Fruit fly (Drosophila melanogaster): ENCODE data around the gene Lcp65Ad.

The Lcp65Ad gene

DNA sequence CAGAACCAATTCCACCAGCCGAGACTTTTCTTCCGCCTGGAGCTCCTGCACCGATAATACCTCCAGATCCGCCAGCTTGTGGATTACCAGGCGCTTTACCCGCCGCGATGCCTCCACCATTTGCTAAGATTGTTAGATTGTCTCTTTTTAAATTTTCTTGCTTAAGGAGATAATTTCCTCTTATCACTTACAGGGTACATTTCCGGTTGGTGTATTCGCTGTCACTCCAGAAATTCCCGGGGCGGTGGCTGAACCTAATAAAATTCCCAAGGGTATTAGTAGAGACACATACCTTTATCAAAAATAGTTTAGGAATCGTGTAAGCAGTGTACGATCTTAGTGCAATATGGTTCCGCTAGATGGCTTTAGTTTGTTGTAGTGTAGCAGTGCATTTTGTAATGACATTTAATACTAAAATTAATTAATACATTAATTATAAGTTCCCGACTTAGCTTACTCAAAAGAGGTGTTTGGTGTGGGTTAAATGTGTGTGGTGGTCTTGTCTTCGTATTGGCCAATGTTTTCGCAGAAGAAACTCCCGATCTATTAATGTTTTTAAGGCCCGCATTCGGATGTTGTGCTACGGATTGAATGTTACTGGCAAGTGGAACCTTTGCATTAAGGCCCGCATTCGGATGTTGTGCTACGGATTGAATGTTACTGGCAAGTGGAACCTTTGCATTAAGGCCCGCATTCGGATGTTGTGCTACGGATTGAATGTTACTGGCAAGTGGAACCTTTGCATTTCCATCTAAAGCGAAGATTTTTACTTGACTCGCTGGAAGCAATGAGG is 18.4 kb upstream of the Lcp65Ad start:
- TF ChIP-seq CG8478 (optimal IDR thresholded peaks at IDR 0.05) (no peak), EcR (GFP tag; optimal IDR thresholded peaks at IDR 0.05) (no peak), pan (optimal IDR thresholded peaks at IDR 0.05) (no peak), psq (optimal IDR thresholded peaks at IDR 0.05) (no peak), Dll (optimal IDR thresholded peaks at IDR 0.05) (no peak), usp (GFP tag; optimal IDR thresholded peaks at IDR 0.05) (no peak)

DNA sequence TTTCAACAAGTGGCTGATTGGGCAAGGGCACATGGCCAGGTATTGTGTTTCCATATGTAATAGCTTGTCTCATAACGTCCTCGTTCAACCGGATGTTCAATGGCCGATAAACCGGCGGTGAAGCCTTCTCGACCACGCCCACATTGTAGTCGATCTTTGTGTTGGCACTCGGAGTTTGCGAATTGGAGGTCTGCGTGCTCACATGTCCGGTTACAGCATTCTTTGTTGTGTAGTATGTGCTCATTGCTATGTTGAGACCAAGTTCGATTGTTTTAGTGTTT is 17.8 kb upstream of the Lcp65Ad start:
- no peak for TF ChIP-seq psq (optimal IDR thresholded peaks at IDR 0.05)
- no peak for TF ChIP-seq usp (GFP tag; optimal IDR thresholded peaks at IDR 0.05)
- TF ChIP-seq pan (optimal IDR thresholded peaks at IDR 0.05), result no peak
- no peak for TF ChIP-seq CG8478 (optimal IDR thresholded peaks at IDR 0.05)
- TF ChIP-seq Dll (optimal IDR thresholded peaks at IDR 0.05), result no peak
- no peak for TF ChIP-seq EcR (GFP tag; optimal IDR thresholded peaks at IDR 0.05)

DNA sequence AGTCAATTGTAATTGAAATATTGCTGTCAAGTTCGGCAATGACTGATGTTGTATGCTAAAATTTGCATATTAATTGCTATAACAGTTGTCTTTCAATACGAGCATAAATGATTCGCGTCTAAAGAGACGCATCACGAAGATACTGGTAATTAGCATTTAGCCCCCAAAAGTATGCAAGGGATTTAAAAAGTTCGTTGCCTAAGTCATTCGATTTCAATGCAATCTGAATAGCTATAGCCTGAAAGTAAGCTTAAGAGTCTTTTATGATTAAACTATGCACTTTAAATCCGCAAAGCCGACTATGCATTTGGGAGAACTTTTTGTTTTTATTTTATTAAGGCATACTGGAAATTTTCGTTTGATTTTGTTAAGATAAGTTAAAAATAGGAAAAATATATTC is 13.6 kb upstream of the Lcp65Ad start:
- TF ChIP-seq CG8478 (optimal IDR thresholded peaks at IDR 0.05) (no peak), pan (optimal IDR thresholded peaks at IDR 0.05) (no peak), usp (GFP tag; optimal IDR thresholded peaks at IDR 0.05) (no peak), EcR (GFP tag; optimal IDR thresholded peaks at IDR 0.05) (no peak), psq (optimal IDR thresholded peaks at IDR 0.05) (no peak), Dll (optimal IDR thresholded peaks at IDR 0.05) (no peak)

dm6 chr3L:6130944-6131343 is 12.3 kb upstream of the Lcp65Ad start, which contains the start of gene Lcp65Ag3:
Lcp65Ag3 (minus strand) TSS chr3L:6130989.
- TF ChIP-seq usp (GFP tag; optimal IDR thresholded peaks at IDR 0.05) (no peak), EcR (GFP tag; optimal IDR thresholded peaks at IDR 0.05) (no peak), psq (optimal IDR thresholded peaks at IDR 0.05) (no peak), pan (optimal IDR thresholded peaks at IDR 0.05) (no peak), Dll (optimal IDR thresholded peaks at IDR 0.05) (no peak)

DNA sequence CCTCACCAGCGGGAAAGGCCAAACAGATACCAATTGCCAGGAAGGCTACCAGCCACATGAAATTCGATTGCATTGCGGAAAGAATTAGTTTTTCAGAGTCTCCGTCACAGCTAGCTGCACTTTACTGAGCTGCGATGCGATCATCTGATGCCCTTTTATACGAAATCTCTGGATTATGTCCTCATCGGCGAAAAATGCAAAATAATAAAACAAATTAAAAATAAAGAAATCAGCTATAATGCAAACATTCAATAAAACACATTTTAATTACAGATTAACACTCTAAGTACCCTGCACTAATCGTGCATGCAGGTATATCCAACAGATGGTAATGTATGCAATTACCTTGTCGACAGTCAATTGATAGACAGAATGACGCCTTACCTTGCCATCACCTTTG is 11.2 kb upstream of the Lcp65Ad start, which contains the start of gene Cpr65Au:
Cpr65Au (minus strand) TSS at position 101 of the 400 bp plus-strand sequence.
- no peak for TF ChIP-seq usp (GFP tag; optimal IDR thresholded peaks at IDR 0.05)
- no peak for TF ChIP-seq CG8478 (optimal IDR thresholded peaks at IDR 0.05)
- no peak for TF ChIP-seq EcR (GFP tag; optimal IDR thresholded peaks at IDR 0.05)
- TF ChIP-seq Dll (optimal IDR thresholded peaks at IDR 0.05), result no peak
- TF ChIP-seq psq (optimal IDR thresholded peaks at IDR 0.05), result no peak
- no peak for TF ChIP-seq pan (optimal IDR thresholded peaks at IDR 0.05)

DNA sequence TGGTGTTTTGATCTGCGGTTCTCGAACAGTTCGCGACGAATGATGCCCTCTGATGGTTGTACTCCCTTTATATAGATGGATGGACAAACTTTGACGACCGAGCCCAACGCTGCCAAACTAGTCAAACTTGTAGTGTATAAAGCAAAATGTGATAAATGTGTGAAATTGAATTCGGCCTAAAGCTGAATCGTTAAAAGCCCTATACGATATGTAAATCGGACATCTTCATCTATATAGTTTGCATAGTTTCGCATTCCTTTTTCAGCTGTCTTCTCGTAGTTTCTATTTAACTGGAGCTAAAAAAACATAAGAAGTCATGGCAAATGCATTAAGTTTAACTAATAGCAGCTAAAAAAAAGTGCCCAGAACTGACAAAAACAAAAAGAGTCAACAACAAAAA is 9.6 kb upstream of the Lcp65Ad start, which contains the start of gene Lcp65Ag2:
Lcp65Ag2 (minus strand) TSS at position 48 of the 400 bp plus-strand sequence.
- TF ChIP-seq psq (optimal IDR thresholded peaks at IDR 0.05) (no peak), CG8478 (optimal IDR thresholded peaks at IDR 0.05) (no peak), pan (optimal IDR thresholded peaks at IDR 0.05) (no peak), EcR (GFP tag; optimal IDR thresholded peaks at IDR 0.05) (no peak), Dll (optimal IDR thresholded peaks at IDR 0.05) (no peak), usp (GFP tag; optimal IDR thresholded peaks at IDR 0.05) (no peak)

- TF ChIP-seq CG8478 (optimal IDR thresholded peaks at IDR 0.05) (no peak), pan (optimal IDR thresholded peaks at IDR 0.05) (no peak), psq (optimal IDR thresholded peaks at IDR 0.05) (no peak)
These were observed 8.0 kb upstream of the Lcp65Ad start, which contains the start of gene Lcp65Ag1 for dm6 chr3L:6135174-6135573. Lcp65Ag1 (minus strand) TSS chr3L:6135274.

DNA sequence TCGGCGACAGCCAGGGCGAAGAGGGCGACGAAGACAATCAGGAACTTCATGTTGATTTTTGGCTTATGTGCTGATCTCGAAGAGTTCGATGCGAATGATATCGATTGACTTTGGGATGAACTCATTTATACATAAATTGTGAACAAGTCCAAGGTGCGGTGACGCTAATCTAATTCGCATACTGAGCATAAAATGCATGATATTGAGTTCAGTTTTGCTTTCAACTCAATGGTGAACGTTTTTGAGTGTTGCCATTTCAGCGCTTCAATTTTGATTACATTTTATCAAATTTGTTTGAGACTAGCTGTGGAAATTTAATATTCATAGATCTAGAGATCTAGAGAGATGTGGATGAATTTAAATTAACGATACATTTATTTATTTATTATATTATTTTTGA is 6.5 kb upstream of the Lcp65Ad start, which contains the start of gene Lcp65Af:
Lcp65Af (minus strand) TSS at position 101 of the 400 bp plus-strand sequence.
- TF ChIP-seq usp (GFP tag; optimal IDR thresholded peaks at IDR 0.05), result no peak
- no peak for TF ChIP-seq CG8478 (optimal IDR thresholded peaks at IDR 0.05)
- TF ChIP-seq EcR (GFP tag; optimal IDR thresholded peaks at IDR 0.05), result no peak
- no peak for TF ChIP-seq pan (optimal IDR thresholded peaks at IDR 0.05)
- no peak for TF ChIP-seq Dll (optimal IDR thresholded peaks at IDR 0.05)
- TF ChIP-seq psq (optimal IDR thresholded peaks at IDR 0.05), result no peak

DNA sequence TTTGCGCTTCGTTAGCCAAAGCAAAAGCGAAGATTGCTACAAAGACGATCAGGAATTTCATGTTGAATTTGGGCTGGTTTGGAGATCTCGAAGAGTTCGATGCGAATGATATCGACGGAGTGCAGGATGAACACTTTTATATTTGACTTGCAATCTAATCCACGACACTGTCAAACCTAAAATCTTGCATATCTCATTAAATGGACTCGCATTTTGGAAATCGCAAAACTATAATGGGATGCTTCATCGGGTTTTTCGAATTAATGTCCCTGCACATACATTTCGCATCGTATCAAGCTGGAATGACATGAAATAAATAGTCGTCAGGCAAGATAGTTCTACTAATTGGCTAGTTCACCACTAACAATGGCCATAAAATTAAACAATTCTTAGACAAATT is 5.2 kb upstream of the Lcp65Ad start, which contains the start of gene Lcp65Ae:
Lcp65Ae (minus strand) TSS at position 101 of the 400 bp plus-strand sequence.
- TF ChIP-seq EcR (GFP tag; optimal IDR thresholded peaks at IDR 0.05), result no peak
- TF ChIP-seq Dll (optimal IDR thresholded peaks at IDR 0.05), result no peak
- TF ChIP-seq CG8478 (optimal IDR thresholded peaks at IDR 0.05), result no peak
- no peak for TF ChIP-seq psq (optimal IDR thresholded peaks at IDR 0.05)
- no peak for TF ChIP-seq pan (optimal IDR thresholded peaks at IDR 0.05)
- TF ChIP-seq usp (GFP tag; optimal IDR thresholded peaks at IDR 0.05), result no peak

DNA sequence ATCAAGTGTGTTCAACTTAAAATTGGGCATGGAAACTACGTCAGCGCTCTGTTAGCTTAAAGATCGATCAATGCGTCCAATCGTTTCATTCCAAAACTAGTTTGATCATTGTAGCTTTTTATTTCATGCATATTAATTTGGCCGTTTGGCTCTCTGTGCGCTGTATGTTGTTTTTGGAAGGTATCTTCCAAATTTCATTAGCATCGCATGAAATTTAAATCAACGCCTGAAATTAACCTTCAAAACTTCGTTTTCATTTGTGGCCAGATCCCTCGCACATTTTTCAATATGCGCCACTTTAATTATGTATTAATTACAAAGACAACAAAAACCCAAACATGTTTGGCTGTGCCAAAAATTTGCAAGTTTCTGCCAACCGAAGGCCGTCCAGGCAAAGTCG is 4.6 kb upstream of the Lcp65Ad start:
- TF ChIP-seq psq (optimal IDR thresholded peaks at IDR 0.05), result no peak
- TF ChIP-seq usp (GFP tag; optimal IDR thresholded peaks at IDR 0.05), result no peak
- TF ChIP-seq pan (optimal IDR thresholded peaks at IDR 0.05), result no peak
- TF ChIP-seq Dll (optimal IDR thresholded peaks at IDR 0.05), result no peak
- TF ChIP-seq CG8478 (optimal IDR thresholded peaks at IDR 0.05), result no peak
- TF ChIP-seq EcR (GFP tag; optimal IDR thresholded peaks at IDR 0.05), result no peak

DNA sequence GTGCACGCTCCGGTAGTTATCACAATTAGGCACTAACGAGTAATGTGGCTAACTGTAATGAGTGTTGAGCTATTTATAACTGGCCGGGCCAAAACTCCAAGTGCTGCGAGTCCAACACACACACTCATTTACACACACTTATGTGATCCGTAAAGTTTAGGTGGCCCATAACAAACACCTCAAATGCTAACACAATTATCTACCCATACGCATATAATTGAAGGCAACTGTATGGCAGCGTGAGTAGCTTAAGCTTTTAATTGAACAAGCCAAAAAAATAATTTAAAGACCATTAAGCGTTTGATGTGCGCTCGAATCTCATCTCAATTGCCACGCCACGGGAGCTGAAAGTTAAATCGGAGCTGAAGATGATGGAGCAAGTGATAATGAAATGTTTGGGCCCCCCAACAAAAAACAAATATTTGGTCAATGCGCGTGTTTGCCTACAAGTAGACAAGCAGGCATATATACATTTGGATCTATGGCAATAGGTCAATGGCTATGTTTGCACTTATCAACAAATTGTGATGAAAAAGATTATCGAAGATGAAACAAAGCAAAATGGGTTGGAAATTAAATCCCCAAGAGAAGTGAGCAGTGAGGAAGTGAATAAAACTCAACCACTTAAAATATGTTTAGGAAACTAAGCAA is 3.1 kb upstream of the Lcp65Ad start, which contains the start of gene Cpr65Av:
Cpr65Av (minus strand) TSS at position 51 of the 651 bp plus-strand sequence.
- TF ChIP-seq pan (optimal IDR thresholded peaks at IDR 0.05), result no peak
- no peak for TF ChIP-seq usp (GFP tag; optimal IDR thresholded peaks at IDR 0.05)
- no peak for TF ChIP-seq Dll (optimal IDR thresholded peaks at IDR 0.05)
- no peak for TF ChIP-seq CG8478 (optimal IDR thresholded peaks at IDR 0.05)
- no peak for TF ChIP-seq psq (optimal IDR thresholded peaks at IDR 0.05)
- TF ChIP-seq EcR (GFP tag; optimal IDR thresholded peaks at IDR 0.05), result no peak

Measured in whole organism.